Worm (Caenorhabditis elegans): Measurements from ENCODE around the gene spin-3.
A peak's percentile ranks its signal among the peaks of the same experiment; 100 is the strongest.

spin-3 gene

ce11 chrX:13091199-13091598, 38.9 kb upstream of the spin-3 start:
- TF ChIP-seq unc-130 (GFP tag; optimal IDR thresholded peaks at IDR 0.05): no peak
- TF ChIP-seq nhr-27 (tag; optimal IDR thresholded peaks at IDR 0.05): no peak
- TF ChIP-seq dox-1 (GFP tag; IDR thresholded peaks at IDR 0.05): no peak
- TF ChIP-seq K12H6.12 (tag; optimal IDR thresholded peaks at IDR 0.05): no peak
- TF ChIP-seq rcor-1 (GFP tag; IDR thresholded peaks at IDR 0.05): no peak

DNA sequence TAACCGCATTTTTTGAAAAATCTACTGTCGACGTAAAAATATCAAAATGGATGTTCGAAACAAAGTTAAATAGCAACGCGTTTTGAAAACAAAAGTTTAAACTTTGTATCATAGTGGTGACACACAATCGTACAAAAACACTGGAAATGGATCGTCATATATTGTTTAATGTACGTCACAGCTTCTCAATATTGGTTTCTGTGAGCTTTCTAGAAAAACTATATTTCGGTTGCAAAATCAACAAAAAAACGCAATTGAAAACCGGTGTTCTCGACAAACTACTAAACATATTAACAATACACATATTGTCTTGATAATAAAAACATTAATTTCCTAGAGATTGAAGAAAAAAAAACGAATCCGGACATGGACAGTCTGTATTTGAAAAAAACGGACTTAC, 29.6 kb upstream of the spin-3 start, which contains the start of gene R03G8.6:
TSS of gene R03G8.6 (minus strand) at position 101 of the 400 bp plus-strand sequence.
- no peak for TF ChIP-seq nhr-27 (tag; optimal IDR thresholded peaks at IDR 0.05)
- no peak for TF ChIP-seq sptf-2 (GFP tag; optimal IDR thresholded peaks at IDR 0.05)
- no peak for TF ChIP-seq cebp-1 (GFP tag; IDR thresholded peaks at IDR 0.05)
- no peak for TF ChIP-seq cebp-1 (tag; optimal IDR thresholded peaks at IDR 0.05)
- no peak for TF ChIP-seq F57A8.1 (GFP tag; optimal IDR thresholded peaks at IDR 0.05)
- TF ChIP-seq hmg-20 (GFP tag; IDR thresholded peaks at IDR 0.05): no peak
- no peak for TF ChIP-seq gei-17 (GFP tag; optimal IDR thresholded peaks at IDR 0.05)
- no peak for TF ChIP-seq ccch-3 (GFP tag; optimal IDR thresholded peaks at IDR 0.05)
- TF ChIP-seq B0261.1 (tag; optimal IDR thresholded peaks at IDR 0.05): no peak
- TF ChIP-seq snpc-4 (GFP tag; optimal IDR thresholded peaks at IDR 0.05): no peak
- no peak for TF ChIP-seq snpc-4 (tag; optimal IDR thresholded peaks at IDR 0.05)
- no peak for TF ChIP-seq dpl-1 (GFP tag; optimal IDR thresholded peaks at IDR 0.05)
- TF ChIP-seq ceh-27 (GFP tag; optimal IDR thresholded peaks at IDR 0.05): no peak
- no peak for TF ChIP-seq nhr-120 (GFP tag; IDR thresholded peaks at IDR 0.05)
- no peak for TF ChIP-seq K12H6.12 (tag; optimal IDR thresholded peaks at IDR 0.05)
- no peak for TF ChIP-seq F55B11.4 (tag; optimal IDR thresholded peaks at IDR 0.05; ENCODE audit: borderline replicate concordance, insufficient read depth)
- TF ChIP-seq atf-7 (tag; optimal IDR thresholded peaks at IDR 0.05): no peak
- no peak for TF ChIP-seq attf-5 (GFP tag; optimal IDR thresholded peaks at IDR 0.05)
- TF ChIP-seq ama-1 (optimal IDR thresholded peaks at IDR 0.05): no peak
- TF ChIP-seq ama-1 (GFP tag; optimal IDR thresholded peaks at IDR 0.05): no peak
- no peak for TF ChIP-seq ztf-28 (GFP tag; IDR thresholded peaks at IDR 0.05)
- no peak for TF ChIP-seq hmg-1.2 (GFP tag; IDR thresholded peaks at IDR 0.05)

ce11 chrX:13102838-13103237, 27.2 kb upstream of the spin-3 start:
- TF ChIP-seq cebp-1 (GFP tag; IDR thresholded peaks at IDR 0.05) (no peak), cebp-1 (tag; optimal IDR thresholded peaks at IDR 0.05) (no peak), C06A6.2 (GFP tag; conservative IDR thresholded peaks at IDR 0.05) (no peak), ceh-79 (tag; optimal IDR thresholded peaks at IDR 0.05) (no peak), die-1 (tag; optimal IDR thresholded peaks at IDR 0.05) (no peak), rpc-1 (optimal IDR thresholded peaks at IDR 0.05) (no peak), rpc-1 (tag; optimal IDR thresholded peaks at IDR 0.05) (no peak), Y53G8AR.9 (GFP tag; conservative IDR thresholded peaks at IDR 0.05) (no peak), nhr-90 (tag; optimal IDR thresholded peaks at IDR 0.05) (no peak), bed-2 (GFP tag; IDR thresholded peaks at IDR 0.05) (no peak), ztf-28 (GFP tag; IDR thresholded peaks at IDR 0.05) (no peak), Y95B8A.8 (GFP tag; IDR thresholded peaks at IDR 0.05) (no peak)

- TF ChIP-seq repo-1 (tag; optimal IDR thresholded peaks at IDR 0.05) (peak; percentile 66), tbx-9 (tag; optimal IDR thresholded peaks at IDR 0.05; ENCODE audit: borderline replicate concordance) (no peak), Y53G8AR.9 (GFP tag; conservative IDR thresholded peaks at IDR 0.05) (no peak; the same call in 1 of the 2 replicates), snpc-3.4 (tag; optimal IDR thresholded peaks at IDR 0.05) (no peak), ztf-26 (tag; optimal IDR thresholded peaks at IDR 0.05) (peak; percentile 91), F52B5.7 (tag; optimal IDR thresholded peaks at IDR 0.05) (no peak), atf-7 (tag; optimal IDR thresholded peaks at IDR 0.05) (peak; percentile 85), B0035.1 (tag; optimal IDR thresholded peaks at IDR 0.05) (peak; percentile 64), lin-26 (GFP tag; IDR thresholded peaks at IDR 0.05) (peak; percentile 70; the same call in 1 of the 2 replicates), ekl-4 (GFP tag; IDR thresholded peaks at IDR 0.05) (peak; percentile 54), gei-17 (GFP tag; optimal IDR thresholded peaks at IDR 0.05) (peak; percentile 71), chd-7 (tag; optimal IDR thresholded peaks at IDR 0.05) (peak; percentile 78), ztf-3 (GFP tag; optimal IDR thresholded peaks at IDR 0.05) (peak; percentile 43), snpc-1.1 (tag; optimal IDR thresholded peaks at IDR 0.05; ENCODE audit: insufficient read depth) (no peak), F23B12.7 (tag; optimal IDR thresholded peaks at IDR 0.05; ENCODE audit: insufficient read depth) (peak; percentile 39), C17E4.6 (GFP tag; IDR thresholded peaks at IDR 0.05) (no peak)
Observed at ce11 chrX:13104966-13105365, 25.1 kb upstream of the spin-3 start, which contains the start of gene F17H10.1. Gene F17H10.1 (plus strand): TSS chrX:13105241.

Data from whole organism, young adult.